Worm (Caenorhabditis elegans): ENCODE measurements around the gene tat-4.

The tat-4 gene

DNA sequence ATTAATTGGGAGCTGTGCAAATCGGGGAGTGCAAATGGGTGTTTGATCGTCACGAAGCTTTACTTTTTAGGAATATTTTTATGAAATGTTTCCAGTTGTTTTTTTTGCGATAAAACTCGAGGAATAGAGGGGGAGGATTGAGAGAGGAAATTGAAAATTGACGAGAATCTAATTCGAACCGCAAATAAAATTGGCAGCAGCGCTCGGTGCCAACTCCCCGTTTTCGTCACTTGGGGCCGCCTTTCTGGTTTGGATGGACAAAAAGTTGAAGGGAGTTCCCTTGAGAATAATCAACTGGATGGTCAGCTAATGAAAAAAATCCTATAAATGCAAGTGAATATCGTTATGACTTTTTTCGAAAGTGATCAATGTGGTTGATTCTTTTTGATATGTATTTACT, 14.0 kb downstream of the tat-4 start:
- TF ChIP-seq lin-14 (GFP tag; optimal IDR thresholded peaks at IDR 0.05) (peak; percentile 64), hlh-17 (GFP tag; optimal IDR thresholded peaks at IDR 0.05; ENCODE audit: borderline replicate concordance) (no peak)

DNA sequence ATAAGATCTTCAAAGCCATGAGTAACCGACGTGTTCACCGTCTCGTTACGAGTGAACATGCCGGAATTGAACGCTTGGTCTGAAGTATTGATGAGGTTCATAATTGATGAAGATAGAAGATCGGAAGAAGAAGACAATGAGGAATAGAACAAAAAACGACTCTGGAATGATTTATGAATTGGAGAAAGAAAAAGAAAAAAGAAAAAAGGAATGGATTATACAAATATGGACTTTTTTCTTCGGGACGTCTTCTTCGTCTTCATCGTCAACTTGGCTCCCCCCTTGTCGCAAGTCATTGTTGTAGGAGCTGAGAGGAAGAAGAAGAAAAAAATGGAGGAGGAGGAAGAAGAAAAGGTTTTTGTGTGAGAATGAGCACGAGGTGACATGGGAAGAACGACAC, 17.1 kb downstream of the tat-4 start, which contains the start of gene srsy-2:
Gene srsy-2 (minus strand): TSS at position 101 of the 400 bp plus-strand sequence.
- TF ChIP-seq lin-39 (tag; optimal IDR thresholded peaks at IDR 0.05): no peak
- TF ChIP-seq unc-86 (tag; optimal IDR thresholded peaks at IDR 0.05): peak; percentile 15
- peak; percentile 36 for TF ChIP-seq lin-14 (GFP tag; optimal IDR thresholded peaks at IDR 0.05)

- TF ChIP-seq blmp-1 (tag; optimal IDR thresholded peaks at IDR 0.05): peak; percentile 81
- TF ChIP-seq aha-1 (tag; optimal IDR thresholded peaks at IDR 0.05): no peak
- no peak for TF ChIP-seq ama-1 (optimal IDR thresholded peaks at IDR 0.05)
- TF ChIP-seq lir-3 (tag; optimal IDR thresholded peaks at IDR 0.05; ENCODE audit: poor library complexity): no peak
- TF ChIP-seq pag-3 (tag; optimal IDR thresholded peaks at IDR 0.05; ENCODE audit: borderline replicate concordance, insufficient read depth): no peak
- no peak for TF ChIP-seq xbp-1 (tag; optimal IDR thresholded peaks at IDR 0.05)
- TF ChIP-seq nhr-85 (tag): peak; percentile 57
- TF ChIP-seq lin-35 (GFP tag; optimal IDR thresholded peaks at IDR 0.05): no peak
- no peak for TF ChIP-seq fkh-4 (tag; optimal IDR thresholded peaks at IDR 0.05; ENCODE audit: borderline replicate concordance)
- TF ChIP-seq rnt-1 (tag; optimal IDR thresholded peaks at IDR 0.05): no peak
- TF ChIP-seq unc-30 (tag; optimal IDR thresholded peaks at IDR 0.05): no peak
- TF ChIP-seq nhr-71 (tag; optimal IDR thresholded peaks at IDR 0.05): no peak
- TF ChIP-seq ztf-4 (tag; optimal IDR thresholded peaks at IDR 0.05): no peak
- TF ChIP-seq zip-4 (GFP tag; optimal IDR thresholded peaks at IDR 0.05): no peak
These were observed 20.3 kb downstream of the tat-4 start for ce11 chrII:6223755-6224154.

ce11 chrII:6222558-6222957, 21.5 kb downstream of the tat-4 start, which contains the start of gene C30B5.6:
Gene C30B5.6, minus strand, starts transcription at chrII:6222658.
- no peak for TF ChIP-seq C16A3.4 (tag; optimal IDR thresholded peaks at IDR 0.05)
- TF ChIP-seq Y116A8C.19 (tag; optimal IDR thresholded peaks at IDR 0.05; ENCODE audit: borderline replicate concordance): no peak
- TF ChIP-seq lin-13 (GFP tag; optimal IDR thresholded peaks at IDR 0.05): no peak
- no peak for TF ChIP-seq nhr-85 (tag)

- TF ChIP-seq sox-4 (tag; optimal IDR thresholded peaks at IDR 0.05) (no peak), lin-35 (GFP tag; optimal IDR thresholded peaks at IDR 0.05) (no peak), grh-1 (GFP tag; IDR thresholded peaks at IDR 0.05) (no peak), lin-14 (GFP tag; optimal IDR thresholded peaks at IDR 0.05) (no peak), zip-4 (GFP tag; optimal IDR thresholded peaks at IDR 0.05) (no peak), nhr-237 (tag; optimal IDR thresholded peaks at IDR 0.05) (no peak), mdl-1 (tag; optimal IDR thresholded peaks at IDR 0.05) (no peak), lin-39 (tag; optimal IDR thresholded peaks at IDR 0.05) (no peak), snu-23 (GFP tag; optimal IDR thresholded peaks at IDR 0.05) (no peak), nhr-90 (tag; optimal IDR thresholded peaks at IDR 0.05; ENCODE audit: poor library complexity) (no peak), skn-1 (tag; optimal IDR thresholded peaks at IDR 0.05) (no peak), C34B4.2 (tag; optimal IDR thresholded peaks at IDR 0.05) (no peak), zag-1 (tag; optimal IDR thresholded peaks at IDR 0.05) (no peak), lin-13 (GFP tag; optimal IDR thresholded peaks at IDR 0.05) (no peak), nhr-85 (tag) (no peak), alr-1 (tag; optimal IDR thresholded peaks at IDR 0.05; ENCODE audit: borderline replicate concordance) (no peak), egl-27 (tag; optimal IDR thresholded peaks at IDR 0.05) (no peak), ceh-90 (tag; optimal IDR thresholded peaks at IDR 0.05) (no peak), pag-3 (tag; optimal IDR thresholded peaks at IDR 0.05; ENCODE audit: borderline replicate concordance, insufficient read depth) (no peak), nhr-84 (tag; optimal IDR thresholded peaks at IDR 0.05) (no peak)
These were observed 22.6 kb downstream of the tat-4 start for ce11 chrII:6221470-6221869.

All from whole organism, L1 larva.